Worm (Caenorhabditis elegans) whole organism, late embryonic: ENCODE results near the gene nhr-258.

Source experiments
- Y22D7AL.16 ChIP-seq: sonication (generic microtip); optimal IDR thresholded peaks from 2 replicates; lab custom pipeline; 2016; ENCODE audit warnings: missing genetic modification characterization, missing compliant biosample characterization
- ceh-30 ChIP-seq: fragments of 150-350 bp; optimal IDR thresholded peaks from 2 replicates; lab custom pipeline; 2014; ENCODE audit warnings: missing biosample characterization, missing genetic modification characterization
- elt-4 ChIP-seq: sonication (generic microtip); optimal IDR thresholded peaks from 2 replicates; lab custom pipeline; 2016; ENCODE audit warnings: missing genetic modification characterization, missing compliant biosample characterization
- fax-1 ChIP-seq: sonication (generic microtip); optimal IDR thresholded peaks from 2 replicates; lab custom pipeline; 2016; ENCODE audit warnings: missing genotype, missing genetic modification characterization, missing compliant biosample characterization
- hlh-13 ChIP-seq: fragments of 200-800 bp; sonication (Bioruptor generic); optimal IDR thresholded peaks from 2 replicates; lab custom pipeline; 2018; ENCODE audit warnings: mild to moderate bottlenecking, missing genetic modification characterization, missing compliant biosample characterization
- nfya-1 ChIP-seq: sonication (generic microtip); optimal IDR thresholded peaks from 2 replicates; lab custom pipeline; 2017; ENCODE audit warnings: missing genetic modification characterization, mild to moderate bottlenecking, missing compliant biosample characterization, antibody characterized with exemption, moderate library complexity
- pag-3 ChIP-seq: sonication (generic microtip); optimal IDR thresholded peaks from 2 replicates; lab custom pipeline; 2016; ENCODE audit warnings: missing compliant biosample characterization, missing genetic modification characterization, borderline replicate concordance
- pat-9 ChIP-seq: fragments of 200-800 bp; sonication (Bioruptor generic); optimal IDR thresholded peaks from 2 replicates; lab custom pipeline; 2018; ENCODE audit warnings: mild to moderate bottlenecking, missing genetic modification characterization, moderate library complexity, missing compliant biosample characterization
- pros-1 ChIP-seq: fragments of 150-350 bp; optimal IDR thresholded peaks from 2 replicates; lab custom pipeline; 2014; ENCODE audit warnings: missing biosample characterization, missing genetic modification reagents, missing genetic modification characterization
- ref-2 ChIP-seq: sonication (generic microtip); optimal IDR thresholded peaks from 2 replicates; lab custom pipeline; 2016; ENCODE audit warnings: missing genetic modification characterization, missing compliant biosample characterization
- sox-4 ChIP-seq: sonication (generic microtip); optimal IDR thresholded peaks from 2 replicates; lab custom pipeline; 2017; ENCODE audit warnings: mild to moderate bottlenecking, missing genetic modification characterization, inconsistent platforms, missing compliant biosample characterization
- tbx-2 ChIP-seq: sonication (generic microtip); optimal IDR thresholded peaks from 2 replicates; lab custom pipeline; 2016; ENCODE audit warnings: missing genetic modification characterization, missing compliant biosample characterization
- unc-42 ChIP-seq: sonication (generic microtip); optimal IDR thresholded peaks from 2 replicates; lab custom pipeline; 2016; ENCODE audit warnings: missing genotype, missing genetic modification characterization, missing compliant biosample characterization

DNA sequence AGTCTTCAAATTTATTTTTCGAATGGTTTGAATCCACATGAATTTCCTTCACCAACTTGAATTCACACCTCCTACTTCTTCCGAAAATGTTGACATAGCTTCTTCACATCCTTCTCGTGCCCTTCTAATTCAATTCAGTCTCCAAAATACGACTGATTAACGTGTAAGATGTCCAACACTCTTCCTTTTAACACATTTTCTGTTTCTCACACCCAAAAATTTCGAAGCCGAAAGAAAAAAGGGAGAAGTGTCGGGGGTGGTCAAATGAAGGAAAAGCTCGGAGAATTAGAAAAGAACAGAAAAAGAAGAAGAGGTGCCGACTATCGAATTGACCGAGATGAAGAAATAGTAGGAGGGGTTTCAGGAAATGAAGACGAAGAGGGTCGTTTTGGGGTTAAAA lies 8.0 kb downstream of the nhr-258 start:
- TF ChIP-seq fax-1 (tag; lab: Kevin White, UChicago) (no peak), ref-2 (tag; lab: Kevin White, UChicago) (no peak), unc-42 (peak; percentile 69), sox-4 (no peak), hlh-13 (GFP tag; lab: Kevin White, UChicago) (no peak), pag-3 (no peak), ceh-30 (tag; lab: Kevin White, UChicago) (no peak), tbx-2 (tag; lab: Kevin White, UChicago) (no peak), nfya-1 (tag; lab: Kevin White, UChicago) (no peak), Y22D7AL.16 (no peak), pros-1 (tag; lab: Kevin White, UChicago) (no peak), pat-9 (tag; lab: Kevin White, UChicago) (no peak), elt-4 (tag; lab: Kevin White, UChicago) (no peak)
